Fruit fly (Drosophila melanogaster) whole organism: ENCODE data around the gene CG1428.

Experiments
- CG8478 ChIP-seq: fragments of >200 bp; optimal IDR thresholded peaks from 2 replicates; lab custom pipeline; 2018; ENCODE audit warnings: inconsistent platforms
- Dll ChIP-seq: fragments of >200 bp; optimal IDR thresholded peaks from 2 replicates; lab custom pipeline; 2017
- EcR ChIP-seq, 2 experiments: fragments of >200 bp; optimal IDR thresholded peaks; 2 replicates each; lab custom pipeline; 2017; ENCODE audit warnings: missing biosample characterization in 2 of 2, missing genetic modification characterization in 2 of 2, missing genetic modification reagents in 2 of 2
- psq ChIP-seq: fragments of >200 bp; optimal IDR thresholded peaks from 2 replicates; lab custom pipeline; 2017
- usp ChIP-seq: fragments of >200 bp; optimal IDR thresholded peaks from 2 replicates; lab custom pipeline; 2017; ENCODE audit warnings: missing biosample characterization, missing genetic modification characterization, mixed read lengths

- TF ChIP-seq usp (GFP tag; lab: Kevin White, UChicago) (no peak), psq (no peak), CG8478 (lab: Kevin White, UChicago) (no peak), Dll (lab: Kevin White, UChicago) (no peak), EcR (GFP tag; optimal IDR thresholded peaks at IDR 0.05; lab: Kevin White, UChicago) (no peak)
Observed at dm6 chr2L:21871708-21872107, 34.4 kb upstream of the CG1428 start.
